Fruit fly (Drosophila melanogaster) whole organism, wandering third instar larva: ENCODE measurements around the gene MED1.

Source experiments
- Hnf4 ChIP-seq: fragments of 200-800 bp; sonication (Bioruptor generic); optimal IDR thresholded peaks from 2 replicates; lab custom pipeline; 2016; ENCODE audit warnings: missing biosample characterization, mild to moderate bottlenecking, missing genetic modification characterization
- Hr78 ChIP-seq: fragments of >200 bp; optimal IDR thresholded peaks from 2 replicates; lab custom pipeline; 2017; ENCODE audit warnings: missing biosample characterization, missing genetic modification characterization
- OdsH ChIP-seq: fragments of 200-800 bp; sonication (Bioruptor generic); optimal IDR thresholded peaks from 2 replicates; lab custom pipeline; 2016; ENCODE audit warnings: missing biosample characterization, mild to moderate bottlenecking, missing genetic modification characterization
- Sp1 ChIP-seq: fragments of 200-800 bp; sonication (Bioruptor generic); optimal IDR thresholded peaks from 3 replicates; lab custom pipeline; 2019; ENCODE audit warnings: missing biosample characterization, mild to moderate bottlenecking, missing genetic modification characterization, moderate library complexity
- fru ChIP-seq: fragments of 200-800 bp; sonication (Bioruptor generic); optimal IDR thresholded peaks from 3 replicates; lab custom pipeline; 2016; ENCODE audit warnings: missing biosample characterization, mild to moderate bottlenecking, missing genetic modification characterization
- h ChIP-seq: fragments of 200-800 bp; sonication (Bioruptor generic); optimal IDR thresholded peaks from 3 replicates; lab custom pipeline; 2016; ENCODE audit warnings: missing biosample characterization, mild to moderate bottlenecking, missing genetic modification characterization

- TF ChIP-seq OdsH (no peak), Hr78 (GFP tag; lab: Kevin White, UChicago) (no peak), Sp1 (no peak), fru (GFP tag; lab: Kevin White, UChicago) (no peak), h (GFP tag; lab: Kevin White, UChicago) (no peak), Hnf4 (GFP tag; lab: Kevin White, UChicago) (no peak)
Observed at dm6 chr3L:21671839-21672238, 37.6 kb upstream of the MED1 start, which contains the start of gene CG11249.
